Worm (Caenorhabditis elegans) whole organism, L4 larva: ENCODE measurements around the gene let-4.
A peak's percentile ranks its signal among the peaks of the same experiment; 100 is the strongest.

Experiments
- ceh-28 ChIP-seq: fragments of 150-350 bp; optimal IDR thresholded peaks from 2 replicates; lab custom pipeline; 2014; ENCODE audit warnings: missing biosample characterization, missing genetic modification reagents, missing genetic modification characterization
- cey-2 ChIP-seq: sonication (generic microtip); optimal IDR thresholded peaks from 3 replicates; lab custom pipeline; 2017; ENCODE audit warnings: missing genetic modification characterization, mild to moderate bottlenecking, missing compliant biosample characterization, antibody characterized with exemption, borderline replicate concordance; ENCODE audit not compliant: insufficient read depth
- fos-1 ChIP-seq: fragments of 150-350 bp; optimal IDR thresholded peaks from 2 replicates; lab custom pipeline; 2014; ENCODE audit warnings: missing biosample characterization, missing genetic modification characterization
- mxl-3 ChIP-seq: fragments of 200-800 bp; sonication (Bioruptor generic); optimal IDR thresholded peaks from 2 replicates; lab custom pipeline; 2018; ENCODE audit warnings: mild to moderate bottlenecking, missing genetic modification characterization, missing compliant biosample characterization
- nhr-77 ChIP-seq: fragments of 150-350 bp; optimal IDR thresholded peaks from 2 replicates; lab custom pipeline; 2014; ENCODE audit warnings: missing biosample characterization, missing genetic modification characterization
- unc-39 ChIP-seq: sonication (generic microtip); optimal IDR thresholded peaks from 2 replicates; lab custom pipeline; 2017; ENCODE audit warnings: missing biosample characterization, missing genetic modification characterization
- unc-62 ChIP-seq, 3 experiments: fragments of 150-350 bp in 1 of 3; sonication (generic microtip); optimal IDR thresholded peaks in 2 of 3; peaks in 1 of 3; 1 replicate in 1 of 3; 2 replicates in 2 of 3; lab custom pipeline; 2014 to 2017; ENCODE audit warnings: missing biosample characterization in 3 of 3, missing genetic modification characterization in 3 of 3, missing genetic modification reagents in 3 of 3, missing genotype in 1 of 3
- zag-1 ChIP-seq: fragments of 150-350 bp; optimal IDR thresholded peaks from 2 replicates; lab custom pipeline; 2014; ENCODE audit warnings: missing biosample characterization, missing genetic modification characterization
- ztf-11 ChIP-seq: fragments of 150-350 bp; optimal IDR thresholded peaks from 2 replicates; lab custom pipeline; 2014; ENCODE audit warnings: missing biosample characterization, missing genetic modification characterization

ce11 chrX:14589051-14589736, 11.5 kb downstream of the let-4 start, which contains the start of the genes C44H4.4 and tap-1:
- TF ChIP-seq nhr-77 (tag; lab: Kevin White, UChicago) (no peak), unc-39 (tag; lab: Kevin White, UChicago) (no peak), unc-62 (GFP tag; optimal IDR thresholded peaks at IDR 0.05 in 1 of 2; lab: Kevin White, UChicago) (no peak), unc-62 (tag; optimal IDR thresholded peaks at IDR 0.05; lab: Kevin White, UChicago) (no peak), mxl-3 (GFP tag; lab: Kevin White, UChicago) (peak; percentile 90), zag-1 (tag; lab: Kevin White, UChicago) (no peak), cey-2 (no peak), fos-1 (tag; lab: Kevin White, UChicago) (no peak), ztf-11 (tag; lab: Kevin White, UChicago) (no peak), ceh-28 (tag; lab: Kevin White, UChicago) (no peak)
